Fruit fly (Drosophila melanogaster) whole organism: ENCODE data around the gene CG10175.

Experiments
- CG8478 ChIP-seq: fragments of >200 bp; optimal IDR thresholded peaks from 2 replicates; lab custom pipeline; 2018; ENCODE audit warnings: inconsistent platforms
- Dll ChIP-seq: fragments of >200 bp; optimal IDR thresholded peaks from 2 replicates; lab custom pipeline; 2017
- EcR ChIP-seq, 2 experiments: fragments of >200 bp; optimal IDR thresholded peaks; 2 replicates each; lab custom pipeline; 2017; ENCODE audit warnings: missing biosample characterization in 2 of 2, missing genetic modification characterization in 2 of 2, missing genetic modification reagents in 2 of 2
- pan ChIP-seq: fragments of >200 bp; optimal IDR thresholded peaks from 2 replicates; lab custom pipeline; 2017
- psq ChIP-seq: fragments of >200 bp; optimal IDR thresholded peaks from 2 replicates; lab custom pipeline; 2017
- usp ChIP-seq: fragments of >200 bp; optimal IDR thresholded peaks from 2 replicates; lab custom pipeline; 2017; ENCODE audit warnings: missing biosample characterization, missing genetic modification characterization, mixed read lengths

CG10175 gene

DNA sequence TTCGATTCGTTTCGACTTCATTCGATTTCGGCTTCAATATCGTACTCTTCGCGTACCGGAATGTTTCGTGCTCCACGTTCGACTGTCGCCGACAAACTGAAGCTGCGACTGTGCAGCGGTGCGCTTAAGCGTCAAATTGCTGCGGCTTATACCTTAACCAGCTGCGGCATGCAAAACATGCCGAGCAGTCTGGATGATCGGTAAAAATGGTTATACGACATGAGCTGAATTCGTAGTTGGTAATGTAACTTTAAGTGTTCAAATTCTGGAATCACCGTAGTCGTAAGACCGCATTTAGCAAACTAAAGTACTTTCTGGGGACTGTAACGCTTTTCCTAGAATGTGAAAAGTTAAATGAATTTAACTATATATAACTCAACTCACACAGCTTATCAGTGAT lies at the start of gene CG10175:
TSS of gene CG10175 (minus strand) at position 101 of the 400 bp plus-strand sequence.
- TF ChIP-seq Dll (lab: Kevin White, UChicago) (no peak), usp (no peak), EcR (GFP tag; optimal IDR thresholded peaks at IDR 0.05; lab: Kevin White, UChicago) (no peak), CG8478 (lab: Kevin White, UChicago) (no peak)

DNA sequence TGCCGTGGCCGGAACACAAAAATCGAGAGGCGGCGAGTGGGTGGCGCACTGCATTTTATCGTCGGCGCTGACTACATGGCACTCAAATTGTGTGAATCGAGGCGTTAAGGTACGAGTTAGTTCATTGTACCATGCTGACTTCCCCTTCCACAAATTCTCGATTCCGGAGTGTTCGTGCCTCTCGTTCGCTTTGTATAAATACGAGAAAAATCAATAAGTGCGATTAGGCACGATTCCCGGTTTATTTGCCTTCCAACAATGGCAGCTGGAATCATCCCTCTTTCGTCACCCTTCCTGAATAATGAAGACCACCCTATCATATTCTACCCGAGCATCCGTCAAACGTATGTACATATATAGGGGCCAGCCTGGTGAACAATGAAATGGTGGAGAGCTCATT lies 45.8 kb upstream of the CG10175 start:
- TF ChIP-seq psq (lab: Kevin White, UChicago) (no peak), CG8478 (lab: Kevin White, UChicago) (no peak), Dll (lab: Kevin White, UChicago) (no peak), pan (lab: Kevin White, UChicago) (no peak)

DNA sequence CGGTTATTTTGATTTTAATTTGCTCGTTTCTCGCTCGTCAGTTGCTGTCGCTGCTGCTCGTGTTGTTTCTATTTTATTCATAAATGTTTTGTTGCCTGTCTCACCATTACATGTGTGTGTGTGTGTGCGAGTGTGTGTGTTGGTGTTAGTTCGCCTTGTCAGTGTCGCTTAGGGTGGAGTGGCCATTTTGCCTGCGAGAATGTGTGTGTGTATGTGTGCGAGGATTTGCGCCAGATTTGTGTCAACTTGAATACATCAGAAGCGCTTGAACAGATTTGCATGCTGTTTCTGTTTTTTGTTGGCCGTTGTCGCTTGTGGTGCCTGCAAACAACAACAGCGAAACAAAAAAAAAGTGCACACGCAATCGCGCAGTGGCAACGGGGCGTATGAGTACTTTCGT lies 38.4 kb upstream of the CG10175 start:
- TF ChIP-seq CG8478 (lab: Kevin White, UChicago) (no peak), Dll (lab: Kevin White, UChicago) (no peak), pan (lab: Kevin White, UChicago) (no peak), psq (lab: Kevin White, UChicago) (no peak), EcR (GFP tag; optimal IDR thresholded peaks at IDR 0.05; lab: Kevin White, UChicago) (no peak), usp (no peak)

DNA sequence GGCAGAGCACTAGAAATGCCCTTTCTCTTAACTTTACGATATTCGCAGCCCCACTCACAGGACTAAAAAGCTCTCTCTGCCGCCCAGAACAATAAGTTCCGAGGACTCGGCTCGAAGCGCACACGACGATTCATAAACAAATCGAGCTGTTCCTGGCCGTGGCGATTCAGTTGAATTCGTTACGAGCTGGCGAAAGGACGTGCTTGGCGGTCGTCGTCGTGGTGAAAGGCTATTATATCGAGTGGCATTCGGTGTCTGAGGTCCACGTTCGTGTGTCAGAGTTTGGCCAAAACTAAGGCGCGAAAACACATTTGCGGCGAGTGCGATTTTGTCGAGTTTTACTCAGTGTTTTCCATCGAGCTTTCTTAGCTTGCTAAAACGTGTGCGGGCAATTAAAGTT lies 26.5 kb upstream of the CG10175 start, which contains the start of gene beat-IV:
TSS of gene beat-IV (plus strand) at position 169 of the 400 bp plus-strand sequence.
- no peak for TF ChIP-seq usp

DNA sequence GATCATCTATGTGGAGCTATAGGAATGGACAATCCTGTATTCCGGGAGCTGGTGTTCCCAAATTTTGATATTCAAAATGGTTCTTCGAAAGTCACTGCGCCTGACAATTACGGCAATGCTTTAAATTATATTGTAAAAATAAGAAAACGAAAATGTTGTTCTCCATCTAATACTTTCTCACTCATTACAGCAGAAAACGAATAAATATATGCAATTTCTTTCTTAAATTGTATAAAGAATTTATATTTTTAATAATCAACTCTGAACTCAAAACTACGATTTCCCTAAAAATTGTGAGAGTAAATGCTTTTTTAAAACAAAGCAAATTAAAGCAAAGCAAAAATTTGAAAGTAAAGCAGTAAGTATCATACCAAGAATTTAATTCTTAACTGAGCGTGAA lies 26.1 kb upstream of the CG10175 start, which contains the start of gene CG10164:
TSS of gene CG10164 (minus strand) at position 101 of the 400 bp plus-strand sequence.
- TF ChIP-seq psq (lab: Kevin White, UChicago) (no peak), pan (lab: Kevin White, UChicago) (no peak), Dll (lab: Kevin White, UChicago) (no peak), usp (no peak), EcR (GFP tag; optimal IDR thresholded peaks at IDR 0.05; lab: Kevin White, UChicago) (no peak)

DNA sequence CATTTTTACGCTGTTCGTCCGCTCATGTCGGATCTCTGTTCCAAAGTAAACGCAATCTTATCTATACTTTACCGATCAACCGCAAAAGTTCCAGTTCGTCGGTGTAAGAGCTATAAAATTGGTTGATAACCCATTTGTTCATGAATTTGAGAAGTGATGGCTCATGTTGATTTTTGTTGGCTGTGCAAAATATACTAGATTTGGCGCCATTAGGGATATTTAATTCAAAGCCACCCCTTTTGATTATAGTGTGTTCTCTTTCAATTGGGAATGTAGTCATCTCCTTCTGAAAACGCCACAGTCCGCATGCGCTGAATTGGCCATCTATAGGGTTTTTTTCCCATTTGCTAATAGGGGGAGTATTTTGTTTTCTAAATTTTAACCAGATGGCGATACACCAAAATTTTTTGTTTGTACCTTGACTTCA lies 7.9 kb upstream of the CG10175 start, which contains the start of gene Ugt303B2:
TSS of gene Ugt303B2 (minus strand) at position 190 of the 427 bp plus-strand sequence.
- TF ChIP-seq CG8478 (lab: Kevin White, UChicago) (no peak), usp (no peak), pan (lab: Kevin White, UChicago) (no peak), psq (lab: Kevin White, UChicago) (no peak), Dll (lab: Kevin White, UChicago) (no peak), EcR (GFP tag; optimal IDR thresholded peaks at IDR 0.05; lab: Kevin White, UChicago) (no peak)

DNA sequence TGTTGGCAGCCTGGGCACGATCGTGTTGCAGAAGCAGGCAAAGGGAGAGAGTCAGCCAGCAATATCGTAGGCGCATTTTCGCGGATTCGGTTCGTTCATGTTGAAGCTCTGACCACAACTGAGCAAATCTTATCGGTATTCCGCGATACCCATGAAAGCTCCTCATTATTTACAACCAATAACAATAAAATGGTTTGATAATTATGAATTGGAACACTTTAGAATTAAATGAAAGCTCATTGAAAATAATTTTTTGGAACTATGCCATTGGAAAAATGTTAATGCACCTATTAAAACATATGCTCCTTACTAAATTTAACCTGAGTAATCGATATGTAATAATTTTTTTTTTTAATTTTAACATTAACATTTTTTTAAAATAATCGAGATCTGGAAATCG lies 5.8 kb upstream of the CG10175 start, which contains the start of gene Ugt303B1:
TSS of gene Ugt303B1 (minus strand) at position 101 of the 400 bp plus-strand sequence.
- TF ChIP-seq EcR (GFP tag; optimal IDR thresholded peaks at IDR 0.05; lab: Kevin White, UChicago) (no peak), usp (no peak), CG8478 (lab: Kevin White, UChicago) (no peak), psq (lab: Kevin White, UChicago) (no peak), Dll (lab: Kevin White, UChicago) (no peak), pan (lab: Kevin White, UChicago) (no peak)

DNA sequence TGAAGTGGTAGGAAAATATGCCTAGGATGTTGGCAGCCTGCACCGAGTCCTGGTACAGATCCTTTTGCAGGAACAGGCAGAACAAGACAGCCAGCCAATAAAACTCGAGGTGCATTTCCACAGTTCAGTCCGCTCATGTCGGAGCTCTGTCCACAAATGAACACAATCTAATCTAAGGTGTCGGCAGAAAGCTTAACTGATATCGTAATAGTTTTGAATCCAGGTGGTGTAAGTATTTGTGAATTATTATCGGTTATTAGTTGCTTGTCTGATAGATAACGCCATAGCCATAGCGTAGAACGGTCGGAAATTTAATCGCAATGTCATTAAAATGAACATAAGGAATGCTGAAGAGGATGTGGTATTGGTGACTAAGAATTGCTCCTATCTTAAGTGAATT lies 3.8 kb upstream of the CG10175 start, which contains the start of gene Ugt303B3:
TSS of gene Ugt303B3 (minus strand) at position 159 of the 400 bp plus-strand sequence.
- TF ChIP-seq usp (no peak), psq (lab: Kevin White, UChicago) (no peak), Dll (lab: Kevin White, UChicago) (no peak)

DNA sequence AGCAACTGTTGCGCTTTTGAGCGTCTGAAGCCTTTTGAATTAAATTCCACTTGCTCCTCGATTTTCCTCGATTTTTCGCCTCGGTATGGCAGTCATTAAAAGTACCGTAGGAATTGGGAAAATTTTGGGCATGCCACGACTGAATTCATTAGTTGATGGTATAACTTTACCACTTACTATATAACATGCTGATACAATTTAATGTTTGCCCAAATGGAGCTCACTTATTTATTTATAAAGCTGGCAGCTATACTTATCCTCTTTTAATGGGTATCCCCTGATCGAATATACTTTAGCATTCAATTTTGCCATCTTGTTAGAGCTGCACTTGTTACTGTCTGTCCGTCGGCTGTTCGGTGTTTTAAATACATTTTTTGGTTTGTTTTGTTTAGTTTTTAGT lies 3.4 kb downstream of the CG10175 start:
- TF ChIP-seq EcR (GFP tag; optimal IDR thresholded peaks at IDR 0.05; lab: Kevin White, UChicago), result no peak
- TF ChIP-seq CG8478 (lab: Kevin White, UChicago), result no peak
- TF ChIP-seq pan (lab: Kevin White, UChicago), result no peak

DNA sequence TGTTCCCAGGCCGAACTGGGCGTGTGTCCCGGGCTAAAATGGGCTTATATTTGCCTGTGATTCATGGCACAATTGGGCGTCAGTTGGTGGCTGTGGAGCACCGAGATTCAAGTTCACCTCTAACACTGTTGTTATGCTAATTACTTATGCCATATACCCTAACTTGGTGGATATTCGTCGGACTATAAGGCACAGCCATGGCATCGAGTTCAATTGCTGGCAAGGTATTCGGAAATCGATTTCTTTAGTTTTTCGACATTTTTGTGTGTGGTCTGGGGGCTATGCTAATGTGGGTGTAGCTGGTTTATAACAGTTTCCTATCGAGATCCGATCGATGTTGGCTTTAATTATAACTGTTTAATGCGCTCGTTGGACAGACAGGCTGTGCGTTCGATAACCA lies 4.7 kb downstream of the CG10175 start:
- TF ChIP-seq CG8478 (lab: Kevin White, UChicago) (no peak), EcR (GFP tag; optimal IDR thresholded peaks at IDR 0.05; lab: Kevin White, UChicago) (no peak), psq (lab: Kevin White, UChicago) (no peak), pan (lab: Kevin White, UChicago) (no peak), usp (no peak), Dll (lab: Kevin White, UChicago) (no peak)

DNA sequence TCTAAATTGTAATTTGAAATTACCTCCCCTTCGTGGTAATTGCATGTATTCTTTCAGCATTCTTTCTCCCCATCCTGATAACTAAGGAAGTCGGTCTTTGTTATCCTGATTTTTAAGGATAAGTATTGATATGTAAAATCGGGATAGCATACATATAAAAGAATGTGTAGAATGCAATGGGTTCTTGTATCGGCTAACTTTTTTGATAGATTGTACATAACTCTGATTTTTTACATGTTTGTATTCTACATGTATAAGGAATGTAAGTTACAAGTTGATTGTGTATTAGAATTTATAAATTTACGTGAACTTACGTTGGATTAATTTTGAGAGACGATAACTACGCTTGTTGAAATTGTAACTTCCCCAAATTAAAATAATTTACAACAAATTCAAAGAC lies 8.5 kb downstream of the CG10175 start:
- TF ChIP-seq Dll (lab: Kevin White, UChicago) (no peak), EcR (GFP tag; optimal IDR thresholded peaks at IDR 0.05; lab: Kevin White, UChicago) (no peak), pan (lab: Kevin White, UChicago) (no peak), usp (no peak), CG8478 (lab: Kevin White, UChicago) (no peak), psq (lab: Kevin White, UChicago) (no peak)

DNA sequence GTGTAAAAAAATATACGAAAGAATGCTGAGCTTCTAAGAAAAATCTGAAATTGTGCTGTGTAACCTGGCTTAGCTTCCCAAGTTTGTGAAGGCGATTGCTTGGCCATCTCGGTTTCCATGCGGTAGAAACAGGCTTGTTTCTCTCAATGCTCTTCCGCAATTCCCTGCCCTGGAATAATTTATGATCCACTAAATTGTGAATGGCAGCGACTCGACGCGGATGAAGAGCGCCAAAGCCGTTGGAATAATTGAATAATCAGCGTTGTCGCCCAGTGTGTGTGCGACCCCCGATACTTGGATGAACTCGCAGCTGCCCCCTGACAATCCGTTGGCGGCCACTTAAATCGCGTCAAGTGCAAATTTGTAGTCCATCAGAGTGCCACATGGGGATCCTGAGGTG lies 9.3 kb downstream of the CG10175 start, which contains the start of gene CG10177:
TSS of gene CG10177 (minus strand) at position 101 of the 400 bp plus-strand sequence.
- TF ChIP-seq EcR (GFP tag; optimal IDR thresholded peaks at IDR 0.05; lab: Kevin White, UChicago) (no peak), pan (lab: Kevin White, UChicago) (no peak), psq (lab: Kevin White, UChicago) (no peak), Dll (lab: Kevin White, UChicago) (no peak), CG8478 (lab: Kevin White, UChicago) (no peak), usp (no peak)
